Worm (Caenorhabditis elegans) whole organism, L4 larva: ENCODE measurements around the gene nhr-285.

Source experiments
- aly-2 ChIP-seq: sonication (generic microtip); optimal IDR thresholded peaks from 2 replicates; lab custom pipeline; 2018; ENCODE audit warnings: missing biosample characterization, missing genetic modification characterization
- arid-1 ChIP-seq: fragments of 200-800 bp; sonication (Bioruptor generic); conservative IDR thresholded peaks from 2 replicates; pipeline ENCODE4 v1.3.6; 2022; ENCODE audit warnings: missing genetic modification reagents, missing genetic modification characterization, missing compliant biosample characterization
- egl-27 ChIP-seq: sonication (generic microtip); optimal IDR thresholded peaks from 3 replicates; lab custom pipeline; 2017; ENCODE audit warnings: missing biosample characterization, missing genetic modification reagents, missing genetic modification characterization
- fos-1 ChIP-seq: fragments of 150-350 bp; optimal IDR thresholded peaks from 2 replicates; lab custom pipeline; 2014; ENCODE audit warnings: missing biosample characterization, missing genetic modification characterization
- lim-7 ChIP-seq: fragments of 200-800 bp; sonication (Bioruptor generic); IDR thresholded peaks from 2 replicates; pipeline ENCODE4 v1.3.6; 2022; ENCODE audit warnings: missing genetic modification characterization, missing compliant biosample characterization
- lin-29 ChIP-seq: fragments of 200-800 bp; sonication (Bioruptor generic); IDR thresholded peaks from 2 replicates; pipeline ENCODE4 v1.3.6; 2022; ENCODE audit warnings: missing genetic modification reagents, missing genetic modification characterization, missing compliant biosample characterization
- lin-39 ChIP-seq: fragments of 150-350 bp; optimal IDR thresholded peaks from 2 replicates; lab custom pipeline; 2014; ENCODE audit warnings: missing biosample characterization, missing genetic modification reagents, missing genetic modification characterization
- nhr-11 ChIP-seq: fragments of 150-350 bp; optimal IDR thresholded peaks from 2 replicates; lab custom pipeline; 2014; ENCODE audit warnings: missing biosample characterization, missing genetic modification characterization
- nhr-237 ChIP-seq: sonication (generic microtip); optimal IDR thresholded peaks from 2 replicates; lab custom pipeline; 2017; ENCODE audit warnings: missing biosample characterization, missing genetic modification characterization
- sdz-12 ChIP-seq: fragments of 200-800 bp; sonication (Bioruptor generic); optimal IDR thresholded peaks from 2 replicates; lab custom pipeline; 2018; ENCODE audit warnings: mild to moderate bottlenecking, missing genetic modification characterization, missing compliant biosample characterization
- unc-39 ChIP-seq: sonication (generic microtip); optimal IDR thresholded peaks from 2 replicates; lab custom pipeline; 2017; ENCODE audit warnings: missing biosample characterization, missing genetic modification characterization

DNA sequence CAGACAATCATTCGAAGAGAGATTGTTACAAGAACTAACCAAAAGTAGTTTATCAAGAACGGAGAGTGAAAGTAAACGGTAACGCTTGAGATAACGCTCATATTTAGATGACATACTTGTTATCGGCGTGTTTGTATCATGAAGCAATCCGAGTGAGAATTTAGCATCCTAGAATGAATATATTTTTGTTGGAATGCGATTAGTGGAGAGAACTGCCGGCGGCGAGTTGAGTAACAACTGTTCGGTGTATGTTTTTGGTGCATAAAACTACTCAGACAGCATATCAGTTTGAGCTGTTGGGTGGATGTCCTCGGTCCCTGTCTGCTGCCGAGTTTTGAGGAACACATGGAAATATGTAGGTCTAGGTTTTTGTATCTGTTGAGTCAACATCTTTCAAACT lies 45.5 kb downstream of the nhr-285 start, which contains the start of gene T23D5.3:
- TF ChIP-seq fos-1 (tag; lab: Kevin White, UChicago) (no peak), unc-39 (tag; lab: Kevin White, UChicago) (no peak), sdz-12 (GFP tag; lab: Kevin White, UChicago) (no peak), nhr-237 (no peak), lin-29 (GFP tag; lab: Robert Waterston, UW) (no peak), egl-27 (no peak), lin-39 (tag; lab: Kevin White, UChicago) (no peak), aly-2 (no peak), lim-7 (GFP tag; lab: Robert Waterston, UW) (no peak), arid-1 (GFP tag; lab: Robert Waterston, UW) (no peak), nhr-11 (tag; lab: Kevin White, UChicago) (no peak)
